Worm (Caenorhabditis elegans): ENCODE measurements around the gene ost-1.

ost-1 gene

DNA sequence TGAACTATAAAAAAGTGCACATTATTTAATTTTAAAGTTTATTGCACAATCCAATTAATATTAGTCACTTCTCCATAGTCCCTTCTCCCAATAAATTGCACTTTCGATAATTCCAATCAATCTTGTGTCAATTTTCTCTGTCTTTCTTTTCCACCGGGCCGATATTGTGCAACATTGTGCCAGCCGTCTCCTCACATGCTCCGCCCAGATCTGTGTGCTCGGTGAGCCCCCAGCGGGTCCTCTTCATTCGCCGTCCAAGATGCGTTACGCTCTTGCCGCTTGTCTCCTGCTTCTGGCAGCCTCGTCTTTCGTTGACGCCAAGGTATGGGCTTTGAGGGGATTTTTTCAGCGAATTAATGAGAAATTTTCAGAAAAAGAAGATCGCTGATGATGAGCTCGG is at the start of gene ost-1:
TSS of gene ost-1 (plus strand) at position 207 of the 400 bp plus-strand sequence.
- TF ChIP-seq flt-1 (GFP tag; IDR thresholded peaks at IDR 0.05) = no peak
- no peak for TF ChIP-seq tab-1 (GFP tag; IDR thresholded peaks at IDR 0.05)
- no peak for TF ChIP-seq T22C8.4 (GFP tag; IDR thresholded peaks at IDR 0.05)
- TF ChIP-seq klf-2 (GFP tag; conservative IDR thresholded peaks at IDR 0.05) = no peak
- TF ChIP-seq ref-1 (GFP tag; conservative IDR thresholded peaks at IDR 0.05) = no peak
- no peak for TF ChIP-seq cog-1 (tag; optimal IDR thresholded peaks at IDR 0.05)

DNA sequence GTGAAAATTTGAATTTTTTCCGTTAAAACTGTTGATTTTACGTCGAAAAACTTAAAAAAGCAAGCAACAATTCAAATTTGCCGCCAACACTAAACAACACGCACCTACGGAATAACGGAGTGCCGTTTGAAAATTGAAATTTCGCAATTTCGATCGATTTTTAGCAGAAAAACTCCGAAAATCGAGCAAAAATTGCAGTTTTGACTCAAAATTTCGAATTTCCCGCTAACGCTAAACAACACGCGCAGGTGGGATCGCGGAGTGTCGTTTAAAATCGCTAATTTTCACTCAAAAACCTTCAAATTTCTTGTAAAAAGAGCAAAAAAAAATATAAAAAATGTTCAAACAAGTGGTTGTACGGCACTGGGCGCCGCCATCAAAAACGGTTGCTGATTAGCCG is 48.7 kb upstream of the ost-1 start:
- TF ChIP-seq cog-1 (tag; optimal IDR thresholded peaks at IDR 0.05) (no peak), T22C8.4 (GFP tag; IDR thresholded peaks at IDR 0.05) (no peak), ref-1 (GFP tag; conservative IDR thresholded peaks at IDR 0.05) (no peak), tab-1 (GFP tag; IDR thresholded peaks at IDR 0.05) (no peak), med-1 (GFP tag; optimal IDR thresholded peaks at IDR 0.05; ENCODE audit: insufficient read depth) (no peak), flt-1 (GFP tag; IDR thresholded peaks at IDR 0.05) (no peak), ztf-23 (GFP tag; IDR thresholded peaks at IDR 0.05) (no peak), ztf-29 (GFP tag; IDR thresholded peaks at IDR 0.05) (no peak), klf-2 (GFP tag; conservative IDR thresholded peaks at IDR 0.05) (no peak)

DNA sequence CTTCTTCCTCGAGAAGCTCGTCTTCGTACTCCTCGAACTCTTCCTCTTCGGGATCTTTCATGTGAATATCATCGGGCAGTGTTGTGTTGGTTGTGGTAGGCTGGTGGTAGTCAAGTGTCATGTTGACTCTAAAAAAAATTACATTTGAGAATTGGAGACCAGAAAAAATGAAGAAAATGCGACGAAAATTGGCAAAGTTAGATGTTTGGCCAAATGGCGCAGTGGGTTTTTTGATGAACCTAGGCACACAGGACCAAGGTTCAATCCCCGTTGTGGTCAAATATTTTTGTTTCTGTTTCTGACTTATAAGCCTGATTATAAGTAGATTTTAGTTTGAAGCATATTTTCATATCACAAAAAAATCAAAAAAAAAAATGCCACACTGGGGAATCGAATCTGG is 44.1 kb upstream of the ost-1 start:
- TF ChIP-seq med-1 (GFP tag; optimal IDR thresholded peaks at IDR 0.05; ENCODE audit: insufficient read depth) (no peak), ztf-23 (GFP tag; IDR thresholded peaks at IDR 0.05) (no peak)

DNA sequence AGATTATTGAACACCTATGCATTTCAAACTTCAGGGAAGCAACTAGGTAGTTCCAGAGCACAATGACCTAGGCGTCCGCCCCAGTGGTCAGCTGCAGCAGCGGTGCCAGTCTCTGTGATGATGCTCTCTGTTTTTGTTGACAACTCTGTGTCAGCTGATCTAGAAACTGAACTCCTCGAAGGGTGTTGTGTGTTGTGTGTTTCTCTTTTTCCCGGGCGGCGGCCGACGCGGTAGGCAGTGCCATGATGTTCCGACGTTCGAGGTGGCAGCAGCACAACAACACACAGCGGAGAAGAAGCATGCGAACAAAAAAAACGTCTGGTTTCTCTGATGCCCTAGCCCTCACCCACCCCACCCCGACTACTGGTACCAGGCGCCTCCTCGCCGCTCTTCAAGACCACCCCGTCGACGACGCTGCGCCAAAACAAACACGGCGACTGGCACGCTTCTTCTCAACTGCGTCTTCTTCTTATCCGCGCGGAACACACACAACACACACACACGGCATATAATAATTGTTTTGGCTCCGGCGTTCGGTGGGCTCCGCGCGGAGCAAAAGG is 42.8 kb upstream of the ost-1 start:
- TF ChIP-seq ztf-23 (GFP tag; IDR thresholded peaks at IDR 0.05) = no peak
- TF ChIP-seq ref-1 (GFP tag; conservative IDR thresholded peaks at IDR 0.05) = no peak
- TF ChIP-seq cog-1 (tag; optimal IDR thresholded peaks at IDR 0.05) = no peak
- TF ChIP-seq ztf-29 (GFP tag; IDR thresholded peaks at IDR 0.05) = no peak

DNA sequence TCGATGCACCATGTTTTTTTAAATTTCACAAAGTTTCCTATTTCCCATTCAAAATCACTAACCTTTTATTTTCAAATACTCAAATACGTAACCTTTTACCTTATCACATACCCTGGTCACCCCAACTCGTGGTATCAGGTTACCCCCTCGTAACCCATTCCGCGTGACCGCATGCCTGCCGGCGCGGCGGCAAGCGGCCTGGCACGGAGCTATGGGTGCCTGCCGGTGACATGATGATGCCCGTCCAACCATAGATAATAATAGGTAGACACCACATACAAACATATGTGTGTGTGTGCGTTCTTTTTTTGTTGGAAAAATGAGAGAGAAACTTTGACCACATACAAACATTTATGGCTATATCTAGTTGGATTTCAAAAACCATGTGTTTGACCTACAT is 41.6 kb upstream of the ost-1 start:
- TF ChIP-seq ref-1 (GFP tag; conservative IDR thresholded peaks at IDR 0.05) = no peak
- TF ChIP-seq cog-1 (tag; optimal IDR thresholded peaks at IDR 0.05) = no peak
- TF ChIP-seq ztf-29 (GFP tag; IDR thresholded peaks at IDR 0.05) = no peak
- no peak for TF ChIP-seq flt-1 (GFP tag; IDR thresholded peaks at IDR 0.05)
- no peak for TF ChIP-seq ztf-23 (GFP tag; IDR thresholded peaks at IDR 0.05)
- TF ChIP-seq klf-2 (GFP tag; conservative IDR thresholded peaks at IDR 0.05) = no peak
- no peak for TF ChIP-seq tab-1 (GFP tag; IDR thresholded peaks at IDR 0.05)
- no peak for TF ChIP-seq T22C8.4 (GFP tag; IDR thresholded peaks at IDR 0.05)
- no peak for TF ChIP-seq med-1 (GFP tag; optimal IDR thresholded peaks at IDR 0.05; ENCODE audit: insufficient read depth)

DNA sequence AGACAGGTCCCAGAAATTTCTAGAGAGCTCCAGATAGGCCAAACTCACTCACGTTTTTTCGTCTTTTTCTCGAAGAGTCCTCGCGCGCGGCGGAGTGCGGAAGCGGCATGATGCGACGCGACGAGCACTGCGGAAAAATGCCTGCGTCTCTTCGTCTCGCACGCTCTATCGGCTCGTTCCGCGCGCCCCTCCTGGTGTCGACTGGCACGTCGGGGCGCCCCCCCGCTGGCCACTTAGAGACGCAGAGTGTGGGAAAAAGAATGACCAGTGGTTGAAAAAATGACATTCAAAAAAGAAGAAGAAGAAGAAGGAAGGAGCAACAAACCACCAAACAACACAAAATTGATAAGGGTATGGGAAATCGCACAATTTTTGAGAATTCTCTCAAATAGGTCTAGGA is 39.8 kb upstream of the ost-1 start, which contains the start of gene znf-782:
TSS of gene znf-782 (minus strand) at position 96 of the 400 bp plus-strand sequence.
- TF ChIP-seq ztf-29 (GFP tag; IDR thresholded peaks at IDR 0.05) (no peak), T22C8.4 (GFP tag; IDR thresholded peaks at IDR 0.05) (no peak), tab-1 (GFP tag; IDR thresholded peaks at IDR 0.05) (no peak), ztf-23 (GFP tag; IDR thresholded peaks at IDR 0.05) (0 out of 2 replicates have a peak, but pooled peaks have one; percentile 44)

DNA sequence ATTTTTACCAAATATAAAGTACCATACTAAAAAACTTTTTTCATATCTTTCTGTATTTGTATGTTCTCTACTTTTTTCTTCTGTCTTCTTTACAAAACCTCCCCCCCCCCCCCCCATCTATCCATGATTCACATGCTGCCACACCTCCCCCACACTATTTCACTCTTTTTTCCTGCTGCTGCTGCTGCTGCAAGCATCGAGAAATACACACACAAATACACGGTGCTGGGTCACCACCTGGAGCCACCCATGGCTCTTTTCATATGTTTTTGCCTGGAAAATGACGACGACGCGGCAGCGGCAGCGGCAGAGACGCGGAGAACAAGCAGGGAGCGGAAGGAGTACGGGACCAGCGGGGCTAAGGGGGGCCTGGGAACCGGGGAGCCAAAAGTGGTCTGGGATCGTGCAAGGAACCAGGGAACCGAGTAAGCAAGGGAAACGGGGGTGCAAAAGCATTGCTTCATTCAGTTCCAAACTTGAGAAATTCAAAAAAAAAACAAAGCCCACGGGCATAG is 38.4 kb upstream of the ost-1 start:
- TF ChIP-seq ref-1 (GFP tag; conservative IDR thresholded peaks at IDR 0.05) = no peak
- no peak for TF ChIP-seq tab-1 (GFP tag; IDR thresholded peaks at IDR 0.05)

DNA sequence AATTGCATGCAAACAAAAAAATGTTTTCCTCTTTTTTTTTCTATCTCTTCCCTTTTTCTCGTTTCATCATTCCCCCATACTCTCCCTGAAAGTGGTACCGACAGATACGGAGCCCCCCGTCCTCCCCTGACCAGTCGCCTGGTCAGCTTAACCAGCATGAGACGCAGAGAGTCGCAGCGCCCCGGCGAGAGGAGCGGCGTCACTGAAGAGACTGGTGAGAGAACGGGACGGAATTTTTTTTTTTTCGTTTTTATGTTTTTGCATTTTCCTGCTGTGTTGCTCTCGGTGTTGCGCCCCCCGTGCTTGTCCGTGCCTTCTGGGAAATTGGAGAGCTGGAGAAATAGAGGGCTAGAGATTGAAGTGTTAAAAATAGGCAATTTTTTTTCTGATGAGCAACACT is 36.8 kb upstream of the ost-1 start:
- TF ChIP-seq flt-1 (GFP tag; IDR thresholded peaks at IDR 0.05) (no peak), cog-1 (tag; optimal IDR thresholded peaks at IDR 0.05) (no peak), med-1 (GFP tag; optimal IDR thresholded peaks at IDR 0.05; ENCODE audit: insufficient read depth) (no peak), tab-1 (GFP tag; IDR thresholded peaks at IDR 0.05) (no peak), ztf-23 (GFP tag; IDR thresholded peaks at IDR 0.05) (no peak), T22C8.4 (GFP tag; IDR thresholded peaks at IDR 0.05) (no peak), klf-2 (GFP tag; conservative IDR thresholded peaks at IDR 0.05) (no peak), ztf-29 (GFP tag; IDR thresholded peaks at IDR 0.05) (no peak), ref-1 (GFP tag; conservative IDR thresholded peaks at IDR 0.05) (no peak)

DNA sequence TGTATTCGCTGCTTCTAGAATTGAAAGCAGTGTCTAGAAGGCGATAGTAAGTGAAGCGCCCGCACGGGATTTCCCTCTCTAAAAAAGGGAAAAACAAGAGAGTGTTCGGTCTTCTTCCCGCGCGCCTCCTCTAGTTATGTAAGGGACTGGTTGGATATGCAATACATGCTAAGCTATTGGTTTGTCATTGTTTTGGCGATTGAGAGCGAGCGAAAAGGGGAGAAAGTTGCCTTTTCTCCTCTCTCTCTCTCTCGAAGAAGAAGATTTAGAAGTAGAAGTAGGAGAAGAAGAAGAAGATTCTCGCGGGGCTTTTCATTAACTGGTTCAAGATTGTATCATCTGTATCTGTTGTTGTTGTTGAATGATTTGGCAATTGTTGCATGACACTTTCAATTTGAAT is 33.1 kb upstream of the ost-1 start:
- TF ChIP-seq T22C8.4 (GFP tag; IDR thresholded peaks at IDR 0.05) (no peak), flt-1 (GFP tag; IDR thresholded peaks at IDR 0.05) (no peak)

DNA sequence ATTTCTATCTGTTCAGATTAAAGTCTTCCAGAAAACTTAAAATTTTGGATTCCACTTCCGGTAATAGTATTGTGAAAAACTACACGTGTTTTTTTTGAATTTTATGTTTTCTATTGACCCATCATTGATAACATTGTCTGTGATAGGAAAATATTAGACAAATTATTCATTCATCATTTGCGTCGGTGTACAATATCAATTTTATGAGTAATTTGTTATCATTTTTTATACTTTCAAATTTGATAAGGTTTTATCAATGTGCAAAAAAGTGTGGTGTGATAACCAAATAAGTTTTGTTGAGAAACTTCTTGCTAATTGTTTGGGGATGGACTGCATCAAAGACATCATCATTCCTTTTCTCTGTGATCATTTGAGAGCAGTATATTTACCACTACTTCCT is 31.7 kb upstream of the ost-1 start:
- TF ChIP-seq ztf-29 (GFP tag; IDR thresholded peaks at IDR 0.05) = no peak
- TF ChIP-seq tab-1 (GFP tag; IDR thresholded peaks at IDR 0.05) = no peak
- TF ChIP-seq klf-2 (GFP tag; conservative IDR thresholded peaks at IDR 0.05) = no peak
- no peak for TF ChIP-seq ref-1 (GFP tag; conservative IDR thresholded peaks at IDR 0.05)
- no peak for TF ChIP-seq flt-1 (GFP tag; IDR thresholded peaks at IDR 0.05)
- TF ChIP-seq cog-1 (tag; optimal IDR thresholded peaks at IDR 0.05) = no peak
- TF ChIP-seq ztf-23 (GFP tag; IDR thresholded peaks at IDR 0.05) = no peak
- TF ChIP-seq med-1 (GFP tag; optimal IDR thresholded peaks at IDR 0.05; ENCODE audit: insufficient read depth) = no peak
- no peak for TF ChIP-seq T22C8.4 (GFP tag; IDR thresholded peaks at IDR 0.05)

DNA sequence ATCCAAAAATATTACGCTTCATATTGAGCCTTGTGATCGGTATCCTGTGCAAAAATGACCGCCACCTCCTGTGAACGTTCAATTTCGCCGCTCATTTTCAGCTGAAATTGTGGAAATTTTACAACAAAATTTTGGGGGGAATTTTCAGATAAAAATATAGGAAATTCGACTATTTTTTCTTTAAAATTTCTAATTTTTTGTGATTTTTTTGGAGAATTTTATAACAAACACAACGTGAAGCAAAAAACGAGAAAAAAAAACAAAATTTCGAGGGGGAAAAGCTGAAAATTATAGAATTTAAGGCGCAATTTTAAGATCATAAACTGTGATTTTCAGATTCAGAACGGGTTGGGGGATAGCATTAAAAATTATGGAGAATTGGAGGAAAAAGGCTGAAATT is 20.3 kb upstream of the ost-1 start, which contains the start of gene csn-4:
TSS of gene csn-4 (minus strand) at position 101 of the 400 bp plus-strand sequence.
- TF ChIP-seq tab-1 (GFP tag; IDR thresholded peaks at IDR 0.05) (no peak), cog-1 (tag; optimal IDR thresholded peaks at IDR 0.05) (no peak), klf-2 (GFP tag; conservative IDR thresholded peaks at IDR 0.05) (no peak), ztf-23 (GFP tag; IDR thresholded peaks at IDR 0.05) (no peak), ref-1 (GFP tag; conservative IDR thresholded peaks at IDR 0.05) (no peak), ztf-29 (GFP tag; IDR thresholded peaks at IDR 0.05) (no peak), flt-1 (GFP tag; IDR thresholded peaks at IDR 0.05) (no peak), T22C8.4 (GFP tag; IDR thresholded peaks at IDR 0.05) (no peak), med-1 (GFP tag; optimal IDR thresholded peaks at IDR 0.05; ENCODE audit: insufficient read depth) (no peak)

All from whole organism, midembryonic.